Worm (Caenorhabditis elegans): Measurements from ENCODE around the gene C26B9.6.

The C26B9.6 gene

DNA sequence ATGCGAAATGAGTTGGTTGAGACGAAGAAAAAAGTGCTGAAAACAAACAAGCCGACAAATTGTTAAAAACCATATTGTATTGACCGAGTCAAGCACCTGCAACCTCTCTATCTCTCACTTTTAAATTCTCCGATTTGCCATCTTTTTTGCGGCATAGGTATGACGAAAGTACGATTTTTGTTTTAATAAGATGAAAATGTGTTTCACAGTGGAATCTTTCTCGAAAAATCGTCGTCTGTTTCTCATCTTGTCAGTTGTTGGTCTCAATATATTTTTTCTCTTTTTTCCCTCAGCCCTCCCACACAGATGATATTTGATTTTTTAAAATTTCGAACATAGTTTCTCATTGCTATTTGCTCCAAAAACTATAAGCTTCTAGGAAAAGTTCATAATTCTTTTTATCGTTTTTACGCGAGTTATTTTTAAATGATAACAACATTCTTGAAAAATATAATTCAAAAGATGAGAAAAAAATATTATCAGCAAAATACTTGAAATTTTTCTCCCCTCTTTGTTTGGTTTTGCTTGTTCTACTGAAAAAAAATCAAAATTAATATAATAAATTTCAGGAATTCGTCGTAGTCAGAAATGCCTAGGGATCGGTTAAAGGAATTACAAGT lies 13.4 kb upstream of the C26B9.6 start, which contains the start of gene syx-3:
TSS of gene syx-3 (plus strand) at position 570 of the 620 bp plus-strand sequence.
- TF ChIP-seq pes-1 (GFP tag; IDR thresholded peaks at IDR 0.05) (no peak), sea-1 (GFP tag; conservative IDR thresholded peaks at IDR 0.05) (no peak), B0310.2 (tag; optimal IDR thresholded peaks at IDR 0.05) (no peak), ama-1 (optimal IDR thresholded peaks at IDR 0.05) (no peak), ceh-36 (tag; optimal IDR thresholded peaks at IDR 0.05) (no peak), aly-1 (tag; optimal IDR thresholded peaks at IDR 0.05) (no peak), scrt-1 (GFP tag; IDR thresholded peaks at IDR 0.05) (no peak), hmbx-1 (tag; optimal IDR thresholded peaks at IDR 0.05) (no peak)

DNA sequence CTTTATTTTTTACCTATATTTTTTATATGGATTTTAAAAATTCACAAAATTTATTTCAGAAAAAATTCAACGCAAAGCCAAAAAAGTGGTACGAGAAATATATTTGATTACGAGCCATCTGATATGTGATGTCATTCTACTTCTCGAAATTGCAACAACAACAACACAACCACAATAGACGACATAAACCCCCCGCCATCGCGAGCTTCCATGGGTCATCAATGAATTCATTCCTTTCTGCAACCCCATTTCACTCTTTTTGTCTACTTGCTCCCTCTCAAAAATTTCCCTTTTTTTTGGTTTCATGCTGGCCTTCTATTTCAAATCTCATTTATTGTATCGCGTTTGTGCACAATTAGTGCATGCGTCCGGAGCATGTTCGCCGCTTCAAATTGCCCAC lies 12.6 kb upstream of the C26B9.6 start:
- no peak for TF ChIP-seq ama-1 (optimal IDR thresholded peaks at IDR 0.05)
- no peak for TF ChIP-seq tbx-37 (GFP tag; conservative IDR thresholded peaks at IDR 0.05)
- TF ChIP-seq B0310.2 (tag; optimal IDR thresholded peaks at IDR 0.05): no peak
- TF ChIP-seq F13C5.2 (tag; optimal IDR thresholded peaks at IDR 0.05): no peak
- TF ChIP-seq ets-7 (tag; optimal IDR thresholded peaks at IDR 0.05): no peak
- TF ChIP-seq tra-4 (tag; optimal IDR thresholded peaks at IDR 0.05): no peak
- no peak for TF ChIP-seq aly-1 (tag; optimal IDR thresholded peaks at IDR 0.05)
- no peak for TF ChIP-seq ceh-13 (GFP tag; optimal IDR thresholded peaks at IDR 0.05)
- no peak for TF ChIP-seq hmbx-1 (tag; optimal IDR thresholded peaks at IDR 0.05)
- TF ChIP-seq tbx-11 (GFP tag; IDR thresholded peaks at IDR 0.05): no peak
- TF ChIP-seq hnd-1 (tag; optimal IDR thresholded peaks at IDR 0.05): no peak
- no peak for TF ChIP-seq ceh-36 (tag; optimal IDR thresholded peaks at IDR 0.05)
- no peak for TF ChIP-seq sea-1 (GFP tag; conservative IDR thresholded peaks at IDR 0.05)
- TF ChIP-seq pes-1 (GFP tag; IDR thresholded peaks at IDR 0.05): no peak
- no peak for TF ChIP-seq scrt-1 (GFP tag; IDR thresholded peaks at IDR 0.05)

DNA sequence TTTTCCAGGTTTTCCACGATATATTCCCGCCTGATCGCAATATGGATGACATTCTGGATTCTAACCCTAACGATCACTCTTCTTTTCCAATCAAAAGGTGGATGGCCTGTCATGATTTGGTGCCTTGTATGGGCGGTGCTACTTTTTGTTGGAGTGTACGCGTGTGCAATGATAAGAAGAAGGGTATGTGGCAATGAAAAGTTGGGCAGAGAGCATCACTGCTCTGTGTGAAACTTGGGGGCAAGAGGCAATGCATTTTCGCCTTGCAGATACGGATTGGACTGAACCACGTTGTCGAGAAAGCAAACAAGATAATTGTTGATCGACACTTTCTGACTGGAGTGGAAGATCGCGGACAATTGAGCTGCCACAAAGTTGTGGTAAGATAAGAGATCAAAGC lies 11.0 kb upstream of the C26B9.6 start:
- TF ChIP-seq ceh-36 (tag; optimal IDR thresholded peaks at IDR 0.05): no peak
- TF ChIP-seq flt-1 (GFP tag; IDR thresholded peaks at IDR 0.05): no peak
- TF ChIP-seq tra-4 (tag; optimal IDR thresholded peaks at IDR 0.05): no peak
- no peak for TF ChIP-seq aly-1 (tag; optimal IDR thresholded peaks at IDR 0.05)
- TF ChIP-seq tbx-11 (GFP tag; IDR thresholded peaks at IDR 0.05): no peak
- TF ChIP-seq sea-1 (GFP tag; conservative IDR thresholded peaks at IDR 0.05): no peak

DNA sequence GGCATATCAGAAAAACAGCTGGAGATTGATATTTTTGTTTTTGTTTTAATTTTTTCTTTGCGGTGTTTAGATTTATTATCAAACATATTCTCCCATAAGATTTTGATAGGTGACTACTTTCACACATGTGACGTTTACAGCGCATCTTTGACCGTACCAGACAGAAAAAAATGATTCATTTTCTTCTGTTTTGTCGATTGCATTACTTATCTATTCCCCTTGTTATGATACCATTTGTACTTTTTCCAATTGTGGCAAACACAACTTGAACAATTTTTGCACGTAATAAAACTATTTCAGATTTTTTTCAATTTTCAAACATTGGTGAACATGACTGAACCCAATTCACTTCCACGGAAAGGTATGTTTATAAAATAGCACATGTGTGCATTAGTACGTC lies 9.0 kb upstream of the C26B9.6 start, which contains the start of gene C26B9.1:
TSS of gene C26B9.1 (plus strand) at position 301 of the 400 bp plus-strand sequence.
- TF ChIP-seq flt-1 (GFP tag; IDR thresholded peaks at IDR 0.05) (no peak), tbx-37 (GFP tag; conservative IDR thresholded peaks at IDR 0.05) (no peak), B0310.2 (tag; optimal IDR thresholded peaks at IDR 0.05) (no peak), pes-1 (GFP tag; IDR thresholded peaks at IDR 0.05) (no peak), sea-1 (GFP tag; conservative IDR thresholded peaks at IDR 0.05) (no peak), F13C5.2 (tag; optimal IDR thresholded peaks at IDR 0.05) (no peak), ets-7 (tag; optimal IDR thresholded peaks at IDR 0.05) (no peak)

DNA sequence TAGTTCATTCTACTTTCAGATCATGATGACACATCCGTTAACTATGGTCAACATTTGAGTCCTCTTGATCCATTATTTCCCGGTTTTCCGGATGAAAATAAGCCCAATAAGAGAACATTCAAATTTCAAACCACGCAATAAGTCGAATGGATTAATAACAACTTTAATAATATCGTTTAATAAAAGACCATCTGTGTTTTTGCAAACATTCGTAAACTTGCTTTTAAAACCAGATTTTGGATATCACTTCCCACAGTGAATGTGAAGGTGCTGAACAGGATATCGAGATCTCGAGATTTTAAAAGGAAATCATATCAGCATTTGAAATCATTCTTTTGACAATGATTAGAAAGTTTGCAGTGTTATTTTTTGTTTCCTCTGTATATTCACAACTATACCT lies 6.7 kb upstream of the C26B9.6 start, which contains the start of gene C26B9.7:
TSS of gene C26B9.7 (plus strand) at position 301 of the 400 bp plus-strand sequence.
- no peak for TF ChIP-seq hmg-4 (GFP tag; optimal IDR thresholded peaks at IDR 0.05)

DNA sequence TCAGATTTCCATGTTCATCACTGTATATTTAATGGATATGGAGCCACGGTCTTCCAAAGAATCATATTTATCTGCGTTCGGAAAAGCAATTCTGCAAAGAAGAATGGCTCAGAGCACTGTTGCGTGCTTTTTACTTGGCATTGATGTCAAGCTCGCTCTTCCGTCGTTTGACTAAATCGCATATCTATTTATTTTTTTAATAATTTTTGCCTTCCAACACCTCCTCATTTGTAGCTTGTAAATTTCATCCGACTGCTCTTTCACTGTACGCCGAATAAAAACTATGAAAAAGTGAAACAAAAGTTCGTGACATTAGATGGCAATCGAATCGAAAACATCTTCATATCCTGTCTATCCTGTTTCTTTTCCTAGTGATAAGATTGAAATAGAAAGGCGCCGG lies 4.6 kb upstream of the C26B9.6 start, which contains the start of gene C26B9.2:
TSS of gene C26B9.2 (plus strand) at position 301 of the 400 bp plus-strand sequence.
- TF ChIP-seq tbx-11 (GFP tag; IDR thresholded peaks at IDR 0.05) (no peak), tbx-37 (GFP tag; conservative IDR thresholded peaks at IDR 0.05) (no peak), ceh-13 (GFP tag; optimal IDR thresholded peaks at IDR 0.05) (no peak), tra-4 (tag; optimal IDR thresholded peaks at IDR 0.05) (no peak), B0310.2 (tag; optimal IDR thresholded peaks at IDR 0.05) (no peak), hmg-4 (GFP tag; optimal IDR thresholded peaks at IDR 0.05) (no peak), sea-1 (GFP tag; conservative IDR thresholded peaks at IDR 0.05) (no peak), ama-1 (optimal IDR thresholded peaks at IDR 0.05) (no peak), ceh-36 (tag; optimal IDR thresholded peaks at IDR 0.05) (no peak), F13C5.2 (tag; optimal IDR thresholded peaks at IDR 0.05) (no peak), hnd-1 (tag; optimal IDR thresholded peaks at IDR 0.05) (no peak), ets-7 (tag; optimal IDR thresholded peaks at IDR 0.05) (no peak)

DNA sequence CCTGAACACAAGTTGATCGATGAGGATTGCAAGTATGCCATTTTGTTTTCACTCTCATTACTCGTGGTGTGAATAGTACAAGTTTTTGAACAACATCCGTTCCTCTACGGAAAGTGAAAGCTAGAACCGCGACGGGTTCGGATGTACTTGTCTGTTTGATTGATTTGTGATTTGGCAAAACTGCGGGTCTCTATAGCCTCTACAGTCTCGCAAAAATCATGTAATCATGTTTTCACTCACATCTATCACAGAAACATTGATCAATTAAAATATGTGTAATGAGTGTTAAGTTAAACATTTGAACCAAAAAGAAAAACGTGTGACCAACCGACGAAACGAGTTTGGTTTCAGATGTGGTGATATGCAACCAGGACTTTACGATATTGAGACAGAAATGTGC lies 4.1 kb upstream of the C26B9.6 start:
- TF ChIP-seq sea-1 (GFP tag; conservative IDR thresholded peaks at IDR 0.05) (no peak), pes-1 (GFP tag; IDR thresholded peaks at IDR 0.05) (no peak), ceh-13 (GFP tag; optimal IDR thresholded peaks at IDR 0.05) (no peak), tbx-11 (GFP tag; IDR thresholded peaks at IDR 0.05) (no peak), scrt-1 (GFP tag; IDR thresholded peaks at IDR 0.05) (no peak), hmg-4 (GFP tag; optimal IDR thresholded peaks at IDR 0.05) (no peak), tra-4 (tag; optimal IDR thresholded peaks at IDR 0.05) (no peak), ets-7 (tag; optimal IDR thresholded peaks at IDR 0.05) (no peak), aly-1 (tag; optimal IDR thresholded peaks at IDR 0.05) (no peak), hmbx-1 (tag; optimal IDR thresholded peaks at IDR 0.05) (no peak)

DNA sequence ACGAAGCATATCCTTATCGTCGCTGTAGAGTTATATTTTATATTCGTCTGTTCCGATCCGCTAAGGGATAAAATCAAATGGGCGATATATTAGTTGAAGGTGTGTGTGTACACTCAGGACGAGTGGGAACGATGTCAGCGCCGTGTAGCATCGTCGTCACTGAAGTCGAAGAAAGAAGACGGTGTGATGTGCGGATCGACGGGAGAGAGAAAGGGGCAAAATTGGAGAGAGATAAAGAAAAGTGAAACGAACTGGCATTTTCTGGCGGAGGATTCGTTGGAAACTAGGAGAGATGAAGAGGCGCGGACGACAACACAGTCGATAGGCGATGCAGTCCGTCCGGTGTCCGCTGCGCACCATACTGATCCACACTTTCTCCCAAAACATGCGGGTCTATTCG lies 2.7 kb upstream of the C26B9.6 start, which contains the start of gene C26B9.3:
TSS of gene C26B9.3 (plus strand) at position 343 of the 400 bp plus-strand sequence.
- no peak for TF ChIP-seq ceh-13 (GFP tag; optimal IDR thresholded peaks at IDR 0.05)
- TF ChIP-seq ceh-36 (tag; optimal IDR thresholded peaks at IDR 0.05): no peak
- TF ChIP-seq scrt-1 (GFP tag; IDR thresholded peaks at IDR 0.05): no peak
- TF ChIP-seq B0310.2 (tag; optimal IDR thresholded peaks at IDR 0.05): no peak
- TF ChIP-seq hmg-4 (GFP tag; optimal IDR thresholded peaks at IDR 0.05): no peak
- TF ChIP-seq hmbx-1 (tag; optimal IDR thresholded peaks at IDR 0.05): no peak
- no peak for TF ChIP-seq flt-1 (GFP tag; IDR thresholded peaks at IDR 0.05)
- TF ChIP-seq F13C5.2 (tag; optimal IDR thresholded peaks at IDR 0.05): no peak
- no peak for TF ChIP-seq ets-7 (tag; optimal IDR thresholded peaks at IDR 0.05)
- TF ChIP-seq tbx-37 (GFP tag; conservative IDR thresholded peaks at IDR 0.05): no peak
- TF ChIP-seq hnd-1 (tag; optimal IDR thresholded peaks at IDR 0.05): no peak
- TF ChIP-seq tra-4 (tag; optimal IDR thresholded peaks at IDR 0.05): no peak
- no peak for TF ChIP-seq sea-1 (GFP tag; conservative IDR thresholded peaks at IDR 0.05)
